Worm (Caenorhabditis elegans) whole organism, midembryonic: Measurements from ENCODE around the gene ZC449.2.

Source experiments
- T22C8.4 ChIP-seq: fragments of 200-800 bp; sonication (Bioruptor generic); IDR thresholded peaks from 2 replicates; pipeline ENCODE4 v1.3.6; 2022; ENCODE audit warnings: missing genetic modification characterization, missing compliant biosample characterization
- cog-1 ChIP-seq: sonication (generic microtip); optimal IDR thresholded peaks from 2 replicates; lab custom pipeline; 2016; ENCODE audit warnings: missing genetic modification characterization, missing compliant biosample characterization
- flt-1 ChIP-seq: fragments of 200-800 bp; sonication (Bioruptor generic); IDR thresholded peaks from 2 replicates; pipeline ENCODE4 v1.3.6; 2022; ENCODE audit warnings: missing genetic modification characterization, missing compliant biosample characterization
- klf-2 ChIP-seq: fragments of 200-800 bp; sonication (Bioruptor generic); conservative IDR thresholded peaks from 2 replicates; pipeline ENCODE4 v1.3.6; 2022; ENCODE audit warnings: missing genetic modification reagents, missing genetic modification characterization, missing compliant biosample characterization
- med-1 ChIP-seq: sonication (generic microtip); optimal IDR thresholded peaks from 2 replicates; lab custom pipeline; 2017; ENCODE audit warnings: missing genetic modification characterization, mild to moderate bottlenecking, missing compliant biosample characterization, antibody characterized with exemption, missing genetic modification reagents; ENCODE audit not compliant: insufficient read depth
- ref-1 ChIP-seq: fragments of 200-800 bp; sonication (Bioruptor generic); conservative IDR thresholded peaks from 2 replicates; pipeline ENCODE4 v1.3.6; 2022; ENCODE audit warnings: missing genetic modification reagents, missing genetic modification characterization, missing compliant biosample characterization
- tab-1 ChIP-seq: fragments of 200-800 bp; sonication (Bioruptor generic); IDR thresholded peaks from 2 replicates; pipeline ENCODE4 v1.3.6; 2022; ENCODE audit warnings: missing genetic modification characterization, missing compliant biosample characterization
- ztf-23 ChIP-seq: fragments of 200-800 bp; sonication (Bioruptor generic); IDR thresholded peaks from 2 replicates; pipeline ENCODE4 v1.3.6; 2022; ENCODE audit warnings: missing genetic modification reagents, missing genetic modification characterization, missing compliant biosample characterization
- ztf-29 ChIP-seq: fragments of 200-800 bp; sonication (Bioruptor generic); IDR thresholded peaks from 2 replicates; pipeline ENCODE4 v1.3.6; 2022; ENCODE audit warnings: missing genetic modification reagents, missing genetic modification characterization, missing compliant biosample characterization

Gene ZC449.2

ce11 chrX:4986354-4986753 is 34.7 kb upstream of the ZC449.2 start:
- no peak for TF ChIP-seq flt-1
- no peak for TF ChIP-seq ztf-29 (GFP tag; lab: Robert Waterston, UW)
- TF ChIP-seq cog-1 (tag; lab: Kevin White, UChicago) = no peak
- TF ChIP-seq ztf-23 = no peak
- TF ChIP-seq med-1 (GFP tag; lab: Kevin White, UChicago) = no peak
- no peak for TF ChIP-seq ref-1 (GFP tag; lab: Robert Waterston, UW)
- TF ChIP-seq klf-2 (GFP tag; lab: Robert Waterston, UW) = no peak
- TF ChIP-seq tab-1 (GFP tag; lab: Robert Waterston, UW) = no peak
- TF ChIP-seq T22C8.4 (GFP tag; lab: Robert Waterston, UW) = no peak

DNA sequence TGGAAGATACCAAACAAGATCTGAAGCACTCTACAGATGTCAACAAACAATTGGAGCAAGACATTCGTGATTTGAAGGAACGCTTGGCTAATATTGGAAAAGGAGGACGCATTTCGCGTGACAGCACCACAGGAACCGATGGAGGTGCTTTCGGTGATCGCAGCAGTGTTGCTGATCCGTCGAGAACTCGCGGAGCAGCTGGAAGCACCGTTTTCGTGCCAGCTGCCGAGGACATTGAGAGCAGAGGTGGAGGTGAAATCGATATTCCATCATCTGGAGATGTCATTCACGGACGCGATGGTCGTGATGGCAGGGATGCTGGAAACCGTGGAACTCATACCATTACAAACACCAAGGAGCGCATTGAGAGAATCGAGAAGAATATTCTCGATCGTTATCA is 33.5 kb upstream of the ZC449.2 start:
- TF ChIP-seq T22C8.4 (GFP tag; lab: Robert Waterston, UW) (no peak), flt-1 (no peak)

- TF ChIP-seq T22C8.4 (GFP tag; lab: Robert Waterston, UW) = no peak
- TF ChIP-seq flt-1 = no peak
- no peak for TF ChIP-seq med-1 (GFP tag; lab: Kevin White, UChicago)
- TF ChIP-seq tab-1 (GFP tag; lab: Robert Waterston, UW) = no peak
- TF ChIP-seq ztf-29 (GFP tag; lab: Robert Waterston, UW) = no peak
- TF ChIP-seq ref-1 (GFP tag; lab: Robert Waterston, UW) = no peak
- no peak for TF ChIP-seq cog-1 (tag; lab: Kevin White, UChicago)
- TF ChIP-seq klf-2 (GFP tag; lab: Robert Waterston, UW) = no peak
These were observed 28.6 kb upstream of the ZC449.2 start for ce11 chrX:4992523-4992922.

DNA sequence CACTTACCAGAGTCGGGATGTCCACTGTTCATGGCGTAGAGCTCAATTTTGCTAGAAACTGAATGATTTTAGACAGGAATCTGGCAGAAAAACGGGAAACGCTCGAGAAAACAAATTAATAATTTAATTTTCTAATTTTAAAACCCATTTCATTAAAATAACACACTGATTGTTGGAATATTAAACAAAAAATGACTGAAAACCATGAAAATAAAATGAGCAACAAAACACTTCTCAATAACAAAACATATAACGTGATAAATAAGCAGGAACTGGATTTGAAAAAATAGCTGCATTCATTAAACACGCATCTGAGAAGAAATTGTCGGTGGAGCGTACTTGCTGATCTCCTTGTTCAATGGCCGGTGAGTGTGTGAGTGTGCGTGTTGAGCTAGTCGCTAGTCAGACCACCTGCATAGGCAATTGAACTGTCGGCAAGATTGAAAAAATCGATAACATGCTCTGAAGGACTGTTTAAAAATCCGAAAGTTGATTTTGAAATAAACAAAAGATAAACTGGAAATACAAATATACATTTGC is 23.5 kb upstream of the ZC449.2 start, which contains the start of gene ZC8.6:
ZC8.6 (minus strand) TSS at position 51 of the 540 bp plus-strand sequence.
- TF ChIP-seq ref-1 (GFP tag; lab: Robert Waterston, UW) (no peak), ztf-23 (0 out of 2 replicates have a peak, but pooled peaks have one; percentile 44), klf-2 (GFP tag; lab: Robert Waterston, UW) (no peak), cog-1 (tag; lab: Kevin White, UChicago) (no peak), flt-1 (no peak)

DNA sequence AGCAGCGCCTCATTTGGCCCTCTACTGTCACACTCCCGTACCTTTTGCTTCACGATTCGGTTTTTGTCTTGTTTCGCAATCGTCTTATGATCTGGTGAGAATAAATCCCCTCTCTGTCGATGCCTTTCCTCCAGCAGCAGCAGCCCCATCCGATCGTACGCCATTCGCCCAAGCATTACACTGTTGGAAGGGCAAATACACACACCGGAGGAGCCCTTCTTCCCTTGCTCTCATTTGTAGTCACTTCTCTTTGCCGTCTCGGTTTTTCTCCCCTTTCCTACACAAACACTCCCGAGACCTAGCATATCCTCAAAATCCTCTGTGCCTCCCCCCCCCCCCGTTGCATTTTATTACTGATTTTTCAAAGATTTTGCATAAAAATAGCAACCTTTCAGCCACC is 22.2 kb upstream of the ZC449.2 start, which contains the start of gene set-30:
set-30 (plus strand) TSS at position 396 of the 400 bp plus-strand sequence.
- TF ChIP-seq klf-2 (GFP tag; lab: Robert Waterston, UW) (no peak), ztf-23 (0 out of 2 replicates have a peak, but pooled peaks have one; percentile 28), tab-1 (GFP tag; lab: Robert Waterston, UW) (0 out of 2 replicates have a peak, but pooled peaks have one; percentile 11)

- peak; percentile 99 for TF ChIP-seq ztf-23
These were observed 16.8 kb upstream of the ZC449.2 start for ce11 chrX:5004306-5004705.

DNA sequence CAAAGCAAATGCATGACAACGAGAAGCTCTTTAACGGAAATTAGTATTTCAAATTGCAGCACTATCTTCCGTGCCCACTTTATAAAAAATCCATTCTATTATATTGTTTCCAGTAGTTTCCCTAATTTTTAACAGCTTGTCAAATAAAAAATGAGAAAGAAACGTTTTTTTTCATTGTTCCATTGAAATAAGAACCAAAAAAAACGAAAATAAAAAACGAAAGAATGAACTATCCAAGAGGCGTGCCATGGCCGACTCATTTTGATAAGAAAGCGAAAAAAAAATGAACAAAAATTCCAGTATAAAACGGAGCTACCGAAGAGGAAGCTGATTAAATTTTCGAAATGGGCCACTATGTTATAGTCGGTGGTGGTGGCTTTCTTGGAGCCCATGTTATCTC is 16.1 kb upstream of the ZC449.2 start, which contains the start of gene hsd-2:
hsd-2 (plus strand) TSS at position 301 of the 400 bp plus-strand sequence.
- TF ChIP-seq ref-1 (GFP tag; lab: Robert Waterston, UW) (no peak), flt-1 (no peak), klf-2 (GFP tag; lab: Robert Waterston, UW) (no peak), T22C8.4 (GFP tag; lab: Robert Waterston, UW) (no peak), med-1 (GFP tag; lab: Kevin White, UChicago) (no peak), tab-1 (GFP tag; lab: Robert Waterston, UW) (no peak), ztf-23 (no peak), cog-1 (tag; lab: Kevin White, UChicago) (no peak), ztf-29 (GFP tag; lab: Robert Waterston, UW) (no peak)

- TF ChIP-seq ref-1 (GFP tag; lab: Robert Waterston, UW) (no peak), cog-1 (tag; lab: Kevin White, UChicago) (no peak)
These were observed 14.1 kb upstream of the ZC449.2 start for ce11 chrX:5006972-5007371.

- TF ChIP-seq flt-1 (no peak), T22C8.4 (GFP tag; lab: Robert Waterston, UW) (no peak), ztf-23 (no peak), ztf-29 (GFP tag; lab: Robert Waterston, UW) (no peak), med-1 (GFP tag; lab: Kevin White, UChicago) (no peak), cog-1 (tag; lab: Kevin White, UChicago) (no peak), tab-1 (GFP tag; lab: Robert Waterston, UW) (no peak), klf-2 (GFP tag; lab: Robert Waterston, UW) (no peak), ref-1 (GFP tag; lab: Robert Waterston, UW) (no peak)
These were observed 12.1 kb upstream of the ZC449.2 start, which contains the start of gene hsd-3 for ce11 chrX:5009000-5009399. Gene hsd-3 (plus strand): TSS chrX:5009300.

ce11 chrX:5013826-5014225 is 7.3 kb upstream of the ZC449.2 start, which contains the start of gene ZC449.7:
Gene ZC449.7 (plus strand): TSS chrX:5014074.
- TF ChIP-seq flt-1 = no peak
- no peak for TF ChIP-seq ztf-23
- no peak for TF ChIP-seq ztf-29 (GFP tag; lab: Robert Waterston, UW)
- no peak for TF ChIP-seq ref-1 (GFP tag; lab: Robert Waterston, UW)
- TF ChIP-seq T22C8.4 (GFP tag; lab: Robert Waterston, UW) = no peak
- no peak for TF ChIP-seq tab-1 (GFP tag; lab: Robert Waterston, UW)
- TF ChIP-seq cog-1 (tag; lab: Kevin White, UChicago) = no peak

DNA sequence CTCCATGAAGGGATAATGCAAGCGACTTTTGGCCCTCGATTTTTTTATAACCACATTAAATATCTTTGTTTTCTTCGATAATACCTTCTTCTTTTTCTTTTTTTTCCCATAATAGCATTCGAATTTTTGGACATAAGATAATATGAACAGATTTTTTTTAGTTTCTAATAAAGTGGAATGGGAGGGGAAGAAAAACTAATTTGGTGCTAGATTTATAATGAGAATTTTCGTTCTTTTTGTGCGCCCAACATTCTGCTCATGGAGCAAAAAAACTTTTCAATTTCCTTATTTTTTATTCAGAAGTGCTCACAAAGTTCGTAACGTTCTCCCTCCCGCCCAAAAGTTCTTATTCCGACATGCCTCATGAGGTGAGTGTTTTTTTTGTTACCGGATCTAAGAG is 5.3 kb upstream of the ZC449.2 start, which contains the start of gene ZC449.8:
ZC449.8 (plus strand) TSS at position 301 of the 400 bp plus-strand sequence.
- TF ChIP-seq T22C8.4 (GFP tag; lab: Robert Waterston, UW) (no peak), flt-1 (no peak), cog-1 (tag; lab: Kevin White, UChicago) (no peak), med-1 (GFP tag; lab: Kevin White, UChicago) (no peak), ztf-29 (GFP tag; lab: Robert Waterston, UW) (no peak), ztf-23 (no peak), klf-2 (GFP tag; lab: Robert Waterston, UW) (no peak), tab-1 (GFP tag; lab: Robert Waterston, UW) (no peak), ref-1 (GFP tag; lab: Robert Waterston, UW) (no peak)
